Fruit fly (Drosophila melanogaster): ENCODE results near the gene ng2.

dm6 chrX:3273557-3273956, 33.2 kb upstream of the ng2 start:
- TF ChIP-seq Dll (optimal IDR thresholded peaks at IDR 0.05) (no peak), CG8478 (optimal IDR thresholded peaks at IDR 0.05) (no peak)

All from whole organism.